Worm (Caenorhabditis elegans) whole organism, L4 larva: ENCODE data around the gene F58A4.6.

ENCODE experiments used
- Y5F2A.4 ChIP-seq: fragments of 200-800 bp; sonication (Bioruptor generic); optimal IDR thresholded peaks from 2 replicates; lab custom pipeline; 2018; ENCODE audit warnings: mild to moderate bottlenecking, missing genetic modification characterization, missing compliant biosample characterization
- ceh-44 ChIP-seq: fragments of 200-800 bp; sonication (Bioruptor generic); IDR thresholded peaks from 2 replicates; pipeline ENCODE4 v1.3.6; 2022; ENCODE audit warnings: missing genetic modification reagents, missing genetic modification characterization, missing compliant biosample characterization
- cey-2 ChIP-seq: sonication (generic microtip); optimal IDR thresholded peaks from 3 replicates; lab custom pipeline; 2017; ENCODE audit warnings: missing genetic modification characterization, mild to moderate bottlenecking, missing compliant biosample characterization, antibody characterized with exemption, borderline replicate concordance; ENCODE audit not compliant: insufficient read depth
- lin-13 ChIP-seq: fragments of 150-350 bp; optimal IDR thresholded peaks from 2 replicates; lab custom pipeline; 2014; ENCODE audit warnings: missing biosample characterization, missing genetic modification reagents, missing genetic modification characterization
- nhr-28 ChIP-seq: fragments of 150-350 bp; optimal IDR thresholded peaks from 2 replicates; lab custom pipeline; 2014; ENCODE audit warnings: missing biosample characterization, missing genetic modification characterization
- nhr-42 ChIP-seq: fragments of 200-800 bp; sonication (Bioruptor generic); IDR thresholded peaks from 2 replicates; pipeline ENCODE4 v1.3.6; 2022; ENCODE audit warnings: missing genetic modification characterization, missing compliant biosample characterization
- nhr-77 ChIP-seq: fragments of 150-350 bp; optimal IDR thresholded peaks from 2 replicates; lab custom pipeline; 2014; ENCODE audit warnings: missing biosample characterization, missing genetic modification characterization
- unc-130 ChIP-seq: sonication (generic microtip); optimal IDR thresholded peaks from 2 replicates; lab custom pipeline; 2016; ENCODE audit warnings: missing genetic modification reagents, missing genetic modification characterization, missing compliant biosample characterization
- unc-62 ChIP-seq, 3 experiments: fragments of 150-350 bp in 1 of 3; sonication (generic microtip); optimal IDR thresholded peaks in 2 of 3; peaks in 1 of 3; 1 replicate in 1 of 3; 2 replicates in 2 of 3; lab custom pipeline; 2014 to 2017; ENCODE audit warnings: missing biosample characterization in 3 of 3, missing genetic modification characterization in 3 of 3, missing genetic modification reagents in 3 of 3, missing genotype in 1 of 3
- ztf-7 ChIP-seq: fragments of 150-350 bp; optimal IDR thresholded peaks from 2 replicates; lab custom pipeline; 2014; ENCODE audit warnings: missing biosample characterization, missing genetic modification characterization

ce11 chrIII:9631117-9631655, 16.9 kb downstream of the F58A4.6 start, which contains the start of gene ubc-7:
- TF ChIP-seq nhr-77 (peak; percentile 39), unc-130 (peak; percentile 50), nhr-28 (tag; lab: Kevin White, UChicago) (peak; percentile 24), cey-2 (tag; lab: Kevin White, UChicago) (no peak), ztf-7 (no peak), nhr-42 (GFP tag; lab: Robert Waterston, UW) (no peak), Y5F2A.4 (GFP tag; lab: Kevin White, UChicago) (no peak), unc-62 (GFP tag; optimal IDR thresholded peaks at IDR 0.05 in 1 of 2; lab: Kevin White, UChicago) (no peak), unc-62 (tag; optimal IDR thresholded peaks at IDR 0.05; lab: Kevin White, UChicago) (no peak), lin-13 (GFP tag; lab: Kevin White, UChicago) (peak; percentile 64), ceh-44 (GFP tag; lab: Robert Waterston, UW) (no peak)
